Fruit fly (Drosophila melanogaster) whole organism, embryonic: ENCODE results near the gene THADA.
A peak's percentile ranks its signal among the peaks of the same experiment; 100 is the strongest.

Experiments
- Abd-B ChIP-seq: fragments of 200-800 bp; sonication (Bioruptor generic); optimal IDR thresholded peaks from 2 replicates; lab custom pipeline; 2018; ENCODE audit warnings: missing biosample characterization, mild to moderate bottlenecking, missing genetic modification characterization, moderate library complexity
- Atf3 ChIP-seq: fragments of 200-800 bp; sonication (Bioruptor generic); optimal IDR thresholded peaks from 3 replicates; lab custom pipeline; 2016; ENCODE audit warnings: missing biosample characterization, missing genetic modification characterization
- B-H2 ChIP-seq: fragments of 200-800 bp; sonication (Bioruptor generic); optimal IDR thresholded peaks from 2 replicates; lab custom pipeline; 2018; ENCODE audit warnings: missing biosample characterization, mild to moderate bottlenecking, missing genetic modification characterization
- BtbVII ChIP-seq: fragments of 200-800 bp; sonication (Bioruptor generic); optimal IDR thresholded peaks from 3 replicates; lab custom pipeline; 2017; ENCODE audit warnings: missing biosample characterization, mild to moderate bottlenecking, missing genetic modification characterization
- CG10979 ChIP-seq: fragments of 200-800 bp; sonication (Bioruptor generic); optimal IDR thresholded peaks from 2 replicates; lab custom pipeline; 2018; ENCODE audit warnings: missing biosample characterization, mild to moderate bottlenecking, missing genetic modification characterization, moderate library complexity
- CG11504 ChIP-seq: fragments of 200-800 bp; sonication (Bioruptor generic); optimal IDR thresholded peaks from 3 replicates; lab custom pipeline; 2019; ENCODE audit warnings: missing biosample characterization, mild to moderate bottlenecking, missing genetic modification characterization, moderate library complexity
- CG12104 ChIP-seq: fragments of 200-800 bp; sonication (Bioruptor generic); optimal IDR thresholded peaks from 3 replicates; lab custom pipeline; 2016; ENCODE audit warnings: missing biosample characterization, missing genetic modification characterization
- CG12391 ChIP-seq: fragments of 200-800 bp; sonication (Bioruptor generic); optimal IDR thresholded peaks from 3 replicates; lab custom pipeline; 2018; ENCODE audit warnings: missing biosample characterization, mild to moderate bottlenecking, missing genetic modification characterization, moderate library complexity
- CG13775 ChIP-seq: fragments of 200-800 bp; sonication (Bioruptor generic); optimal IDR thresholded peaks from 3 replicates; lab custom pipeline; 2017; ENCODE audit warnings: missing biosample characterization, mild to moderate bottlenecking, missing genetic modification characterization
- CG14965 ChIP-seq: fragments of 200-800 bp; sonication (Bioruptor generic); optimal IDR thresholded peaks from 2 replicates; lab custom pipeline; 2016; ENCODE audit warnings: missing biosample characterization, missing genetic modification characterization, borderline replicate concordance
- CG16813 ChIP-seq: fragments of 200-800 bp; sonication (Bioruptor generic); IDR thresholded peaks from 3 replicates; pipeline ENCODE4 v1.3.6; 2022; ENCODE audit warnings: missing biosample characterization, missing genetic modification characterization; ENCODE audit not compliant: partially characterized antibody
- CG17328 ChIP-seq: fragments of 200-800 bp; sonication (Bioruptor generic); IDR thresholded peaks from 2 replicates; pipeline ENCODE4 v1.3.6; 2022; ENCODE audit warnings: missing biosample characterization, missing genetic modification characterization
- CG17912 ChIP-seq: fragments of 200-800 bp; sonication (Bioruptor generic); optimal IDR thresholded peaks from 2 replicates; lab custom pipeline; 2018; ENCODE audit warnings: missing biosample characterization, mild to moderate bottlenecking, missing genetic modification characterization
- CG2199 ChIP-seq: fragments of 200-800 bp; sonication (Bioruptor generic); IDR thresholded peaks from 3 replicates; pipeline ENCODE4 v1.3.6; 2022; ENCODE audit warnings: missing biosample characterization, missing genetic modification characterization
- CG31365 ChIP-seq: fragments of 200-800 bp; sonication (Bioruptor generic); optimal IDR thresholded peaks from 2 replicates; lab custom pipeline; 2018; ENCODE audit warnings: missing biosample characterization, mild to moderate bottlenecking, missing genetic modification characterization
- CG32532 ChIP-seq: fragments of 200-800 bp; sonication (Bioruptor generic); IDR thresholded peaks from 2 replicates; pipeline ENCODE4 v1.3.6; 2022; ENCODE audit warnings: missing biosample characterization, missing genetic modification characterization
- CG3726 ChIP-seq: fragments of 200-800 bp; sonication (Bioruptor generic); IDR thresholded peaks from 3 replicates; pipeline ENCODE4, ENCODE4 v1.3.6; 2022; ENCODE audit warnings: missing biosample characterization, missing genetic modification characterization
- CG6175 ChIP-seq: fragments of 200-800 bp; sonication (Bioruptor generic); IDR thresholded peaks from 3 replicates; pipeline ENCODE4 v1.3.6; 2022; ENCODE audit warnings: missing biosample characterization, missing genetic modification characterization
- CG7786 ChIP-seq: fragments of 200-800 bp; sonication (Bioruptor generic); optimal IDR thresholded peaks from 2 replicates; lab custom pipeline; 2016; ENCODE audit warnings: missing biosample characterization, missing genetic modification characterization
- CTCF ChIP-seq: fragments of 200-800 bp; sonication (Bioruptor generic); optimal IDR thresholded peaks from 2 replicates; lab custom pipeline; 2017; ENCODE audit warnings: missing biosample characterization, mild to moderate bottlenecking, missing genetic modification characterization, moderate library complexity
- Dp ChIP-seq: fragments of 200-800 bp; sonication (Bioruptor generic); optimal IDR thresholded peaks from 2 replicates; lab custom pipeline; 2018; ENCODE audit warnings: missing biosample characterization, mild to moderate bottlenecking, missing genetic modification characterization, moderate library complexity
- HLH54F ChIP-seq: fragments of 200-800 bp; sonication (Bioruptor generic); optimal IDR thresholded peaks from 3 replicates; lab custom pipeline; 2016; ENCODE audit warnings: missing biosample characterization, missing genetic modification characterization
- HLHmδ ChIP-seq: fragments of 200-800 bp; sonication (Bioruptor generic); optimal IDR thresholded peaks from 2 replicates; lab custom pipeline; 2018; ENCODE audit warnings: missing biosample characterization, mild to moderate bottlenecking, missing genetic modification characterization, moderate library complexity
- Hr51 ChIP-seq, 2 experiments: fragments of 200-800 bp; sonication (Bioruptor generic); optimal IDR thresholded peaks; 2 replicates in 1 of 2; 3 replicates in 1 of 2; lab custom pipeline; 2016 to 2018; ENCODE audit warnings: missing biosample characterization in 2 of 2, missing genetic modification characterization in 2 of 2, mild to moderate bottlenecking in 1 of 2, moderate library complexity in 1 of 2
- MBD-R2 ChIP-seq: fragments of 200-800 bp; sonication (Bioruptor generic); IDR thresholded peaks from 2 replicates; pipeline ENCODE4 v1.3.6; 2022; ENCODE audit warnings: missing biosample characterization, missing genetic modification characterization
- MESR4 ChIP-seq: fragments of 200-800 bp; sonication (Bioruptor generic); optimal IDR thresholded peaks from 2 replicates; lab custom pipeline; 2018; ENCODE audit warnings: missing biosample characterization, mild to moderate bottlenecking, missing genetic modification characterization, moderate library complexity
- Mrtf ChIP-seq: fragments of 200-800 bp; sonication (Bioruptor generic); IDR thresholded peaks from 3 replicates; pipeline ENCODE4 v1.3.6; 2022; ENCODE audit warnings: missing biosample characterization, missing genetic modification characterization
- NC2β ChIP-seq: fragments of 200-800 bp; sonication (Bioruptor generic); optimal IDR thresholded peaks from 2 replicates; lab custom pipeline; 2016; ENCODE audit warnings: missing biosample characterization, missing genetic modification characterization
- Ssrp ChIP-seq: fragments of 200-800 bp; sonication (Bioruptor generic); optimal IDR thresholded peaks from 2 replicates; lab custom pipeline; 2018; ENCODE audit warnings: missing biosample characterization, mild to moderate bottlenecking, missing genetic modification characterization, moderate library complexity
- Stat92E ChIP-seq, 3 experiments: fragments of >200 bp in 2 of 3; fragments of 200-800 bp in 1 of 3; sonication (Bioruptor generic) in 1 of 3; optimal IDR thresholded peaks; 2 replicates each; lab custom pipeline; 2017 to 2019; ENCODE audit warnings: missing biosample characterization in 3 of 3, missing genetic modification characterization in 3 of 3, mild to moderate bottlenecking in 1 of 3, moderate library complexity in 1 of 3
- Tbp ChIP-seq: fragments of >200 bp; optimal IDR thresholded peaks from 2 replicates; lab custom pipeline; 2018; ENCODE audit warnings: missing biosample characterization, missing genetic modification characterization
- Trl ChIP-seq, 3 experiments: fragments of >200 bp in 2 of 3; fragments of 200-800 bp in 1 of 3; sonication (Bioruptor generic) in 1 of 3; optimal IDR thresholded peaks; 2 replicates in 1 of 3; 3 replicates in 2 of 3; lab custom pipeline; 2016 to 2017; ENCODE audit warnings: missing biosample characterization in 1 of 3, missing genetic modification characterization in 1 of 3
- ase ChIP-seq: fragments of 200-800 bp; sonication (Bioruptor generic); IDR thresholded peaks from 3 replicates; pipeline ENCODE4 v1.3.6; 2022; ENCODE audit warnings: missing biosample characterization, missing genetic modification characterization
- chm ChIP-seq: fragments of 200-800 bp; sonication (Bioruptor generic); IDR thresholded peaks from 2 replicates; pipeline ENCODE4 v1.3.6; 2022; ENCODE audit warnings: missing biosample characterization, missing genetic modification characterization
- croc ChIP-seq: fragments of 200-800 bp; sonication (Bioruptor generic); conservative IDR thresholded peaks from 3 replicates; pipeline ENCODE4 v1.3.6; 2022; ENCODE audit warnings: missing biosample characterization, missing genetic modification characterization
- gce ChIP-seq: fragments of 200-800 bp; sonication (Bioruptor generic); IDR thresholded peaks from 3 replicates; pipeline ENCODE4 v1.3.6; 2022; ENCODE audit warnings: missing biosample characterization, missing genetic modification characterization
- gfzf ChIP-seq: fragments of 200-800 bp; sonication (Bioruptor generic); optimal IDR thresholded peaks from 2 replicates; lab custom pipeline; 2016; ENCODE audit warnings: missing biosample characterization, mild to moderate bottlenecking, missing genetic modification characterization, moderate library complexity
- hkb ChIP-seq, 2 experiments: fragments of 200-800 bp in 1 of 2; fragments of >200 bp in 1 of 2; sonication (Bioruptor generic) in 1 of 2; IDR thresholded peaks in 1 of 2; optimal IDR thresholded peaks in 1 of 2; 2 replicates each; pipeline versions ENCODE4 v1.3.6 to Lab custom; 2017 to 2022; ENCODE audit warnings: missing biosample characterization in 1 of 2, missing genetic modification characterization in 1 of 2
- lilli ChIP-seq: fragments of 200-800 bp; sonication (Bioruptor generic); optimal IDR thresholded peaks from 3 replicates; lab custom pipeline; 2016; ENCODE audit warnings: missing biosample characterization, missing genetic modification characterization
- nmo ChIP-seq: fragments of 200-800 bp; sonication (Bioruptor generic); optimal IDR thresholded peaks from 2 replicates; lab custom pipeline; 2018; ENCODE audit warnings: missing biosample characterization, mild to moderate bottlenecking, missing genetic modification characterization, moderate library complexity
- org-1 ChIP-seq: fragments of 200-800 bp; sonication (Bioruptor generic); optimal IDR thresholded peaks from 2 replicates; lab custom pipeline; 2017; ENCODE audit warnings: missing biosample characterization, missing genetic modification characterization
- pho ChIP-seq: fragments of 200-800 bp; sonication (Bioruptor generic); optimal IDR thresholded peaks from 2 replicates; lab custom pipeline; 2016; ENCODE audit warnings: missing biosample characterization, missing genetic modification characterization
- prd ChIP-seq, 3 experiments: fragments of >200 bp in 2 of 3; fragments of 200-800 bp in 1 of 3; sonication (Bioruptor generic) in 1 of 3; optimal IDR thresholded peaks in 2 of 3; IDR thresholded peaks in 1 of 3; 2 replicates in 2 of 3; 3 replicates in 1 of 3; pipeline versions ENCODE4 v1.3.6 to Lab custom; 2017 to 2022; ENCODE audit warnings: missing biosample characterization in 1 of 3, missing genetic modification characterization in 1 of 3
- row ChIP-seq: fragments of 200-800 bp; sonication (Bioruptor generic); IDR thresholded peaks from 3 replicates; pipeline ENCODE4 v1.3.6; 2022; ENCODE audit warnings: missing biosample characterization, missing genetic modification characterization
- sc ChIP-seq, 3 experiments: fragments of >200 bp in 2 of 3; fragments of 200-800 bp in 1 of 3; sonication (Bioruptor generic) in 1 of 3; optimal IDR thresholded peaks; 2 replicates in 2 of 3; 3 replicates in 1 of 3; lab custom pipeline; 2017; ENCODE audit warnings: mild to moderate bottlenecking in 1 of 3, missing biosample characterization in 1 of 3, missing genetic modification characterization in 1 of 3, missing genetic modification reagents in 1 of 3
- sim ChIP-seq: fragments of 200-800 bp; sonication (Bioruptor generic); IDR thresholded peaks from 2 replicates; pipeline ENCODE4 v1.3.6; 2022; ENCODE audit warnings: missing biosample characterization, missing genetic modification characterization
- sob ChIP-seq: fragments of 200-800 bp; sonication (Bioruptor generic); IDR thresholded peaks from 2 replicates; pipeline ENCODE4 v1.3.6; 2022; ENCODE audit warnings: missing biosample characterization, missing genetic modification characterization
- tup ChIP-seq: fragments of 200-800 bp; sonication (Bioruptor generic); optimal IDR thresholded peaks from 2 replicates; lab custom pipeline; 2016; ENCODE audit warnings: missing biosample characterization, mild to moderate bottlenecking, missing genetic modification characterization, moderate library complexity
- wek ChIP-seq: fragments of 200-800 bp; sonication (Bioruptor generic); optimal IDR thresholded peaks from 3 replicates; lab custom pipeline; 2018; ENCODE audit warnings: missing biosample characterization, mild to moderate bottlenecking, missing genetic modification characterization, moderate library complexity

THADA gene

DNA sequence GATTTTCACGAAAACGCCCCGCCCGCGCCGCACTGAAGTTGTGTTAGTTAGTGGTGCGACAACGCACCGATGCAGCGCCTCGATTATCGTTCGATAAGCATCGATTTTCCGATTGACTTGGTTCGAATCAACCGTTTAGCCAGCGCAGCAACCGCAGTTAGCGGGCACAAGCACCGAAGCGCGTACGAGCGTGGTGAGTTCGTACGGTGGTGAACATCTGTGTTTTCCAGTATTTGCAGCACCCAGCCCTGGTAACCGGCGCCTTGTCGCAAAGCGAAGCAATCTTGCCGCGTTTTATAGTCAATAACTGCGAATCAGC, 13.4 kb downstream of the THADA start, which contains the start of the genes pico and Nup205 (continued):
- TF ChIP-seq sim (GFP tag; lab: Robert Waterston, UW) (no peak), sob (peak; percentile 76), chm (GFP tag; lab: Robert Waterston, UW) (peak; percentile 59), Ssrp (tag; lab: Kevin White, UChicago) (no peak), HLH54F (GFP tag; lab: Kevin White, UChicago) (peak; percentile 42), BtbVII (no peak), pho (GFP tag; lab: Kevin White, UChicago) (peak; percentile 50), Stat92E (GFP tag; optimal IDR thresholded peaks at IDR 0.05; lab: Kevin White, UChicago) (no peak), Mrtf (GFP tag; lab: Robert Waterston, UW) (0 out of 3 replicates have a peak, but pooled peaks have one; percentile 18), CG11504 (no peak), Hr51 (GFP tag; optimal IDR thresholded peaks at IDR 0.05; lab: Kevin White, UChicago) (peak in 1 of 2 experiments; percentile 60), lilli (GFP tag; lab: Kevin White, UChicago) (peak; percentile 57), CG6175 (GFP tag; lab: Robert Waterston, UW) (no peak), wek (peak; percentile 20), ase (GFP tag; lab: Robert Waterston, UW) (no peak), gce (GFP tag; lab: Robert Waterston, UW) (0 out of 3 replicates have a peak, but pooled peaks have one; percentile 29), CG16813 (GFP tag; lab: Robert Waterston, UW) (peak; percentile 71), CG12391 (peak; percentile 41), CG13775 (peak; percentile 15), CG10979 (tag; lab: Kevin White, UChicago) (no peak), NC2β (GFP tag; lab: Kevin White, UChicago) (peak; percentile 55), MESR4 (GFP tag; lab: Kevin White, UChicago) (peak; percentile 65), CTCF (GFP tag; lab: Kevin White, UChicago) (peak; percentile 75), B-H2 (GFP tag; lab: Kevin White, UChicago) (no peak), Trl (optimal IDR thresholded peaks at IDR 0.05; lab: Kevin White, UChicago) (no peak), Trl (GFP tag; optimal IDR thresholded peaks at IDR 0.05; lab: Kevin White, UChicago) (peak; percentile 30), CG7786 (GFP tag; lab: Kevin White, UChicago) (peak; percentile 28), row (peak; percentile 46; the same call in 2 of the 3 replicates), prd (optimal IDR thresholded peaks at IDR 0.05; lab: Kevin White, UChicago) (no peak), prd (GFP tag; IDR thresholded peaks at IDR 0.05; lab: Robert Waterston, UW) (peak; percentile 24; the same call in 1 of the 3 replicates), gfzf (GFP tag; lab: Kevin White, UChicago) (peak; percentile 71), CG14965 (no peak), croc (no peak), CG32532 (GFP tag; lab: Robert Waterston, UW) (0 out of 2 replicates have a peak, but pooled peaks have one; percentile 31), CG31365 (tag; lab: Kevin White, UChicago) (peak; percentile 9), org-1 (GFP tag; lab: Kevin White, UChicago) (no peak), CG17328 (GFP tag; lab: Robert Waterston, UW) (0 out of 2 replicates have a peak, but pooled peaks have one; percentile 21), nmo (peak; percentile 58), sc (optimal IDR thresholded peaks at IDR 0.05; lab: Kevin White, UChicago) (no peak), sc (GFP tag; optimal IDR thresholded peaks at IDR 0.05; lab: Kevin White, UChicago) (no peak), Dp (peak; percentile 72), CG3726 (GFP tag; lab: Robert Waterston, UW) (no peak), MBD-R2 (GFP tag; lab: Robert Waterston, UW) (peak; percentile 95), CG2199 (GFP tag; lab: Robert Waterston, UW) (0 out of 3 replicates have a peak, but pooled peaks have one; percentile 57), Atf3 (GFP tag; lab: Kevin White, UChicago) (no peak), hkb (optimal IDR thresholded peaks at IDR 0.05; lab: Kevin White, UChicago) (no peak), hkb (GFP tag; IDR thresholded peaks at IDR 0.05; lab: Robert Waterston, UW) (peak; percentile 38; the same call in 1 of the 2 replicates), CG17912 (GFP tag; lab: Kevin White, UChicago) (peak; percentile 32), Abd-B (peak; percentile 21), Tbp (GFP tag; lab: Kevin White, UChicago) (no peak), CG12104 (GFP tag; lab: Kevin White, UChicago) (no peak), tup (GFP tag; lab: Kevin White, UChicago) (no peak), HLHmδ (GFP tag; lab: Kevin White, UChicago) (peak; percentile 1)
